Worm (Caenorhabditis elegans): ENCODE results near the gene B0432.8.

- TF ChIP-seq ztf-11 (tag; optimal IDR thresholded peaks at IDR 0.05) (no peak), duxl-1 (tag; optimal IDR thresholded peaks at IDR 0.05; ENCODE audit: poor library complexity) (no peak), ces-1 (GFP tag; optimal IDR thresholded peaks at IDR 0.05) (no peak), daf-16 (GFP tag; optimal IDR thresholded peaks at IDR 0.05) (no peak), daf-16 (tag; optimal IDR thresholded peaks at IDR 0.05) (no peak), nhr-10 (tag; optimal IDR thresholded peaks at IDR 0.05) (no peak), ceh-62 (tag; optimal IDR thresholded peaks at IDR 0.05) (no peak)
These were observed at the start of gene B0432.8 for ce11 chrII:278636-279035.

Measured in whole organism, L4 larva.